Fruit fly (Drosophila melanogaster) whole organism, embryonic: Measurements from ENCODE around the gene Cpr65Aw.

Source experiments
- Aef1 ChIP-seq: fragments of 200-800 bp; sonication (Bioruptor generic); IDR thresholded peaks from 3 replicates; pipeline ENCODE4 v1.3.6; 2022; ENCODE audit warnings: missing biosample characterization, missing genetic modification characterization
- Atf-2 ChIP-seq: fragments of 200-800 bp; sonication (Bioruptor generic); optimal IDR thresholded peaks from 2 replicates; lab custom pipeline; 2016; ENCODE audit warnings: missing biosample characterization, missing genetic modification characterization
- Bgb ChIP-seq: fragments of 200-800 bp; sonication (Bioruptor generic); IDR thresholded peaks from 2 replicates; pipeline ENCODE4 v1.3.6; 2022; ENCODE audit warnings: missing biosample characterization, missing genetic modification characterization; ENCODE audit not compliant: partially characterized antibody
- CG10959 ChIP-seq: fragments of 200-800 bp; sonication (Bioruptor generic); IDR thresholded peaks from 2 replicates; pipeline ENCODE4 v1.3.6; 2022; ENCODE audit warnings: missing biosample characterization, missing genetic modification characterization
- CG11085 ChIP-seq: fragments of 200-800 bp; sonication (Bioruptor generic); IDR thresholded peaks from 2 replicates; pipeline ENCODE4 v1.3.6; 2022; ENCODE audit warnings: missing biosample characterization, missing genetic modification characterization
- CG11093 ChIP-seq: fragments of 200-800 bp; sonication (Bioruptor generic); IDR thresholded peaks from 3 replicates; pipeline ENCODE4 v1.3.6; 2022; ENCODE audit warnings: missing biosample characterization, missing genetic modification characterization
- CG11560 ChIP-seq: fragments of 200-800 bp; sonication (Bioruptor generic); IDR thresholded peaks from 3 replicates; pipeline ENCODE4 v1.3.6; 2022; ENCODE audit warnings: missing biosample characterization, missing genetic modification characterization
- CG14710 ChIP-seq: fragments of 200-800 bp; sonication (Bioruptor generic); optimal IDR thresholded peaks from 3 replicates; lab custom pipeline; 2019; ENCODE audit warnings: missing biosample characterization, mild to moderate bottlenecking, missing genetic modification characterization, moderate library complexity
- CG17385 ChIP-seq: fragments of 200-800 bp; sonication (Bioruptor generic); optimal IDR thresholded peaks from 3 replicates; lab custom pipeline; 2018; ENCODE audit warnings: missing biosample characterization, mild to moderate bottlenecking, missing genetic modification characterization
- CG1792 ChIP-seq: fragments of 200-800 bp; sonication (Bioruptor generic); optimal IDR thresholded peaks from 2 replicates; lab custom pipeline; 2016; ENCODE audit warnings: missing biosample characterization, missing genetic modification characterization
- CG18599 ChIP-seq: fragments of 200-800 bp; sonication (Bioruptor generic); optimal IDR thresholded peaks from 3 replicates; lab custom pipeline; 2017; ENCODE audit warnings: missing biosample characterization, missing genetic modification characterization, mild to moderate bottlenecking, moderate library complexity, missing genetic modification reagents
- CG2120 ChIP-seq: fragments of 200-800 bp; sonication (Bioruptor generic); optimal IDR thresholded peaks from 3 replicates; lab custom pipeline; 2016; ENCODE audit warnings: missing biosample characterization, missing genetic modification characterization
- CG2199 ChIP-seq: fragments of 200-800 bp; sonication (Bioruptor generic); IDR thresholded peaks from 3 replicates; pipeline ENCODE4 v1.3.6; 2022; ENCODE audit warnings: missing biosample characterization, missing genetic modification characterization
- CG30431 ChIP-seq: fragments of 200-800 bp; sonication (Bioruptor generic); optimal IDR thresholded peaks from 2 replicates; lab custom pipeline; 2017; ENCODE audit warnings: missing biosample characterization, missing genetic modification characterization
- CG6272 ChIP-seq: fragments of 200-800 bp; sonication (Bioruptor generic); IDR thresholded peaks from 2 replicates; pipeline ENCODE4 v1.3.6; 2022; ENCODE audit warnings: missing biosample characterization, missing genetic modification characterization
- CG9727 ChIP-seq: fragments of 200-800 bp; sonication (Bioruptor generic); optimal IDR thresholded peaks from 3 replicates; lab custom pipeline; 2017; ENCODE audit warnings: missing biosample characterization, mild to moderate bottlenecking, missing genetic modification characterization
- Dll ChIP-seq: fragments of 200-800 bp; sonication (Bioruptor generic); IDR thresholded peaks from 4 replicates; pipeline ENCODE4 v1.3.6; 2022; ENCODE audit warnings: missing biosample characterization, missing genetic modification characterization; ENCODE audit not compliant: partially characterized antibody
- Dref ChIP-seq: fragments of 200-800 bp; sonication (Bioruptor generic); IDR thresholded peaks from 2 replicates; pipeline ENCODE4 v1.3.6; 2022; ENCODE audit warnings: missing biosample characterization, missing genetic modification characterization
- H2.0 ChIP-seq: fragments of 200-800 bp; sonication (Bioruptor generic); IDR thresholded peaks from 2 replicates; pipeline ENCODE4 v1.3.6; 2022; ENCODE audit warnings: missing biosample characterization, missing genetic modification characterization
- HLH3B ChIP-seq: fragments of 200-800 bp; sonication (Bioruptor generic); IDR thresholded peaks from 2 replicates; pipeline ENCODE4 v1.3.6; 2022; ENCODE audit warnings: missing biosample characterization, missing genetic modification characterization
- HLH54F ChIP-seq: fragments of 200-800 bp; sonication (Bioruptor generic); optimal IDR thresholded peaks from 3 replicates; lab custom pipeline; 2016; ENCODE audit warnings: missing biosample characterization, missing genetic modification characterization
- Hr39 ChIP-seq: fragments of >200 bp; optimal IDR thresholded peaks from 2 replicates; lab custom pipeline; 2017
- Myb ChIP-seq: fragments of 200-800 bp; sonication (Bioruptor generic); optimal IDR thresholded peaks from 2 replicates; lab custom pipeline; 2016; ENCODE audit warnings: missing biosample characterization, missing genetic modification characterization
- NC2β ChIP-seq: fragments of 200-800 bp; sonication (Bioruptor generic); optimal IDR thresholded peaks from 2 replicates; lab custom pipeline; 2016; ENCODE audit warnings: missing biosample characterization, missing genetic modification characterization
- NfI ChIP-seq: fragments of 200-800 bp; sonication (Bioruptor generic); optimal IDR thresholded peaks from 3 replicates; lab custom pipeline; 2018; ENCODE audit warnings: missing biosample characterization, mild to moderate bottlenecking, missing genetic modification characterization, moderate library complexity
- PHDP ChIP-seq: fragments of 200-800 bp; sonication (Bioruptor generic); optimal IDR thresholded peaks from 3 replicates; lab custom pipeline; 2018; ENCODE audit warnings: missing biosample characterization, mild to moderate bottlenecking, missing genetic modification characterization, moderate library complexity
- Pdp1 ChIP-seq, 2 experiments: fragments of 200-800 bp; sonication (Bioruptor generic); optimal IDR thresholded peaks; 3 replicates each; lab custom pipeline; 2016; ENCODE audit warnings: missing biosample characterization in 2 of 2, missing genetic modification characterization in 2 of 2, mild to moderate bottlenecking in 1 of 2, moderate library complexity in 1 of 2
- Ravus ChIP-seq: fragments of 200-800 bp; sonication (Bioruptor generic); IDR thresholded peaks from 2 replicates; pipeline ENCODE4 v1.3.6; 2022; ENCODE audit warnings: missing biosample characterization, missing genetic modification characterization
- Six4 ChIP-seq: fragments of 200-800 bp; sonication (Bioruptor generic); optimal IDR thresholded peaks from 2 replicates; lab custom pipeline; 2016; ENCODE audit warnings: missing biosample characterization, missing genetic modification characterization
- Tbp ChIP-seq: fragments of >200 bp; optimal IDR thresholded peaks from 2 replicates; lab custom pipeline; 2018; ENCODE audit warnings: missing biosample characterization, missing genetic modification characterization
- az2 ChIP-seq: fragments of 200-800 bp; sonication (Bioruptor generic); optimal IDR thresholded peaks from 3 replicates; lab custom pipeline; 2016; ENCODE audit warnings: missing biosample characterization, missing genetic modification characterization
- bowl ChIP-seq: fragments of 200-800 bp; sonication (Bioruptor generic); IDR thresholded peaks from 2 replicates; pipeline ENCODE4 v1.3.6; 2022; ENCODE audit warnings: missing biosample characterization, missing genetic modification characterization
- cato ChIP-seq: fragments of 200-800 bp; sonication (Bioruptor generic); optimal IDR thresholded peaks from 2 replicates; lab custom pipeline; 2016; ENCODE audit warnings: missing biosample characterization, missing genetic modification characterization, borderline replicate concordance
- chn ChIP-seq: fragments of 200-800 bp; sonication (Bioruptor generic); optimal IDR thresholded peaks from 2 replicates; lab custom pipeline; 2016; ENCODE audit warnings: missing biosample characterization, missing genetic modification characterization
- crc ChIP-seq: fragments of 200-800 bp; sonication (Bioruptor generic); optimal IDR thresholded peaks from 2 replicates; lab custom pipeline; 2016; ENCODE audit warnings: missing biosample characterization, missing genetic modification characterization
- emc ChIP-seq: fragments of 200-800 bp; sonication (Bioruptor generic); optimal IDR thresholded peaks from 2 replicates; lab custom pipeline; 2016; ENCODE audit warnings: missing biosample characterization, missing genetic modification characterization
- eve ChIP-seq, 2 experiments: fragments of >200 bp; optimal IDR thresholded peaks; 2 replicates each; lab custom pipeline; 2017; ENCODE audit warnings: missing biosample characterization in 2 of 2, missing genetic modification characterization in 2 of 2
- exex ChIP-seq: fragments of 200-800 bp; sonication (Bioruptor generic); optimal IDR thresholded peaks from 4 replicates; lab custom pipeline; 2018; ENCODE audit warnings: missing biosample characterization, mild to moderate bottlenecking, missing genetic modification characterization, moderate library complexity
- fd102C ChIP-seq: fragments of 200-800 bp; sonication (Bioruptor generic); optimal IDR thresholded peaks from 2 replicates; lab custom pipeline; 2018; ENCODE audit warnings: missing biosample characterization, mild to moderate bottlenecking, missing genetic modification characterization, moderate library complexity
- fd64A ChIP-seq: fragments of 200-800 bp; sonication (Bioruptor generic); optimal IDR thresholded peaks from 3 replicates; lab custom pipeline; 2018; ENCODE audit warnings: missing biosample characterization, mild to moderate bottlenecking, missing genetic modification characterization
- her ChIP-seq: fragments of 200-800 bp; sonication (Bioruptor generic); optimal IDR thresholded peaks from 2 replicates; lab custom pipeline; 2016; ENCODE audit warnings: missing biosample characterization, missing genetic modification characterization
- ind ChIP-seq: fragments of 200-800 bp; sonication (Bioruptor generic); optimal IDR thresholded peaks from 3 replicates; lab custom pipeline; 2016; ENCODE audit warnings: missing biosample characterization, missing genetic modification characterization
- knrl ChIP-seq: fragments of 200-800 bp; sonication (Bioruptor generic); IDR thresholded peaks from 3 replicates; pipeline ENCODE4 v1.3.6; 2022; ENCODE audit warnings: missing biosample characterization, missing genetic modification characterization; ENCODE audit not compliant: partially characterized antibody
- lbe ChIP-seq: fragments of 200-800 bp; sonication (Bioruptor generic); optimal IDR thresholded peaks from 2 replicates; lab custom pipeline; 2016; ENCODE audit warnings: missing biosample characterization, mild to moderate bottlenecking, missing genetic modification characterization
- lov ChIP-seq, 2 experiments: fragments of 200-800 bp in 1 of 2; fragments of >200 bp in 1 of 2; sonication (Bioruptor generic) in 1 of 2; IDR thresholded peaks in 1 of 2; optimal IDR thresholded peaks in 1 of 2; 2 replicates in 1 of 2; 3 replicates in 1 of 2; pipeline versions ENCODE4 v1.3.6 to Lab custom; 2017 to 2022; ENCODE audit warnings: missing biosample characterization in 1 of 2, missing genetic modification characterization in 1 of 2
- pita ChIP-seq: fragments of 200-800 bp; sonication (Bioruptor generic); optimal IDR thresholded peaks from 2 replicates; lab custom pipeline; 2017; ENCODE audit warnings: missing biosample characterization, mild to moderate bottlenecking, missing genetic modification characterization
- seq ChIP-seq: fragments of 200-800 bp; sonication (Bioruptor generic); IDR thresholded peaks from 2 replicates; pipeline ENCODE4 v1.3.6; 2022; ENCODE audit warnings: missing biosample characterization, missing genetic modification characterization
- sqz ChIP-seq: fragments of 200-800 bp; sonication (Bioruptor generic); optimal IDR thresholded peaks from 3 replicates; lab custom pipeline; 2018; ENCODE audit warnings: missing biosample characterization, mild to moderate bottlenecking, missing genetic modification characterization
- tgo ChIP-seq: fragments of 200-800 bp; sonication (Bioruptor generic); IDR thresholded peaks from 3 replicates; pipeline ENCODE4 v1.3.6; 2022; ENCODE audit warnings: missing biosample characterization, missing genetic modification characterization
- toy ChIP-seq: fragments of 200-800 bp; sonication (Bioruptor generic); IDR thresholded peaks from 2 replicates; pipeline ENCODE4 v1.3.6; 2022; ENCODE audit warnings: missing biosample characterization, missing genetic modification characterization
- vfl ChIP-seq: fragments of 200-800 bp; sonication (Bioruptor generic); optimal IDR thresholded peaks from 2 replicates; lab custom pipeline; 2016; ENCODE audit warnings: missing biosample characterization, missing genetic modification characterization

The Cpr65Aw gene

DNA sequence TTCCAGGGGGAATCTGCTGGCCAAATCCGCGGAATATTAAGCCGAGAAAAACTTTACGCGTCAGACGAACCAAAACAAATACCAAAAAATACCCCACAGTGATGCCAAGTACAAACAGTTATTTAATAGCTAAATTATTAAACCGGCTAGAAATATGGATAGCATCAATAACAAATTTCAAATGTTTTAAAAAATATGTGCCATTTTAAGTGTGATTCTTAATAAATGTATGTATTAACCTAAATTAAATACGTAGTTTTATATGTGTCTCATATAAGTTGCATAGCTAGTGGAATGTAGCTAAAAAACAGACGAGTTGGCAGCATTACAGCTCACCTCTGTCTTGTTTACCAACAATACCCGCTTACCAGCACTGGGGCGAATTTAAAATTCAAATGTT lies 39.6 kb upstream of the Cpr65Aw start, which contains the start of gene CG10274 (continued):
- TF ChIP-seq toy (no peak), CG1792 (GFP tag; lab: Kevin White, UChicago) (peak; percentile 43), HLH3B (GFP tag; lab: Robert Waterston, UW) (peak; percentile 65), fd64A (GFP tag; lab: Kevin White, UChicago) (no peak), CG30431 (GFP tag; lab: Kevin White, UChicago) (peak; percentile 16), PHDP (tag; lab: Kevin White, UChicago) (peak; percentile 78), fd102C (GFP tag; lab: Kevin White, UChicago) (peak; percentile 37), CG11093 (no peak), Hr39 (lab: Kevin White, UChicago) (no peak), Ravus (GFP tag; lab: Robert Waterston, UW) (no peak), her (GFP tag; lab: Kevin White, UChicago) (peak; percentile 13), Tbp (GFP tag; lab: Kevin White, UChicago) (peak; percentile 56), vfl (GFP tag; lab: Kevin White, UChicago) (no peak), bowl (GFP tag; lab: Robert Waterston, UW) (no peak), HLH54F (peak; percentile 79), crc (GFP tag; lab: Kevin White, UChicago) (peak; percentile 44), Aef1 (peak; percentile 61), lov (optimal IDR thresholded peaks at IDR 0.05; lab: Kevin White, UChicago) (no peak), lov (GFP tag; IDR thresholded peaks at IDR 0.05; lab: Robert Waterston, UW) (no peak), CG2120 (peak; percentile 91), exex (no peak), pita (no peak), CG18599 (GFP tag; lab: Kevin White, UChicago) (no peak), lbe (GFP tag; lab: Kevin White, UChicago) (no peak), cato (GFP tag; lab: Kevin White, UChicago) (peak; percentile 56), CG9727 (peak; percentile 76), Six4 (peak; percentile 66), CG11085 (GFP tag; lab: Robert Waterston, UW) (peak; percentile 43), Atf-2 (GFP tag; lab: Kevin White, UChicago) (peak; percentile 68), ind (GFP tag; lab: Kevin White, UChicago) (peak; percentile 83), H2.0 (GFP tag; lab: Robert Waterston, UW) (peak; percentile 56; the same call in 1 of the 2 replicates), NfI (GFP tag; lab: Kevin White, UChicago) (peak; percentile 81), CG2199 (GFP tag; lab: Robert Waterston, UW) (no peak), knrl (GFP tag; lab: Robert Waterston, UW) (peak; percentile 21; the same call in 1 of the 3 replicates), CG17385 (GFP tag; lab: Kevin White, UChicago) (no peak), Dll (GFP tag; lab: Robert Waterston, UW) (no peak), tgo (GFP tag; lab: Robert Waterston, UW) (peak; percentile 77), Myb (GFP tag; lab: Kevin White, UChicago) (peak; percentile 72), eve (GFP tag; optimal IDR thresholded peaks at IDR 0.05; lab: Kevin White, UChicago) (no peak), CG14710 (tag; lab: Kevin White, UChicago) (peak; percentile 86), Pdp1 (GFP tag; optimal IDR thresholded peaks at IDR 0.05; lab: Kevin White, UChicago) (peak in 1 of 2 experiments; percentile 67), emc (GFP tag; lab: Kevin White, UChicago) (peak; percentile 47), Dref (GFP tag; lab: Robert Waterston, UW) (no peak), CG6272 (GFP tag; lab: Robert Waterston, UW) (0 out of 2 replicates have a peak, but pooled peaks have one; percentile 47), az2 (GFP tag; lab: Kevin White, UChicago) (peak; percentile 79), CG11560 (tag; lab: Robert Waterston, UW) (0 out of 3 replicates have a peak, but pooled peaks have one; percentile 23), seq (no peak), chn (GFP tag; lab: Kevin White, UChicago) (peak; percentile 72), sqz (GFP tag; lab: Kevin White, UChicago) (no peak), NC2β (GFP tag; lab: Kevin White, UChicago) (peak; percentile 23), Bgb (GFP tag; lab: Robert Waterston, UW) (no peak), CG10959 (GFP tag; lab: Robert Waterston, UW) (0 out of 2 replicates have a peak, but pooled peaks have one; percentile 24)
